Fruit fly (Drosophila melanogaster): ENCODE measurements around the gene prd1.

The prd1 gene

DNA sequence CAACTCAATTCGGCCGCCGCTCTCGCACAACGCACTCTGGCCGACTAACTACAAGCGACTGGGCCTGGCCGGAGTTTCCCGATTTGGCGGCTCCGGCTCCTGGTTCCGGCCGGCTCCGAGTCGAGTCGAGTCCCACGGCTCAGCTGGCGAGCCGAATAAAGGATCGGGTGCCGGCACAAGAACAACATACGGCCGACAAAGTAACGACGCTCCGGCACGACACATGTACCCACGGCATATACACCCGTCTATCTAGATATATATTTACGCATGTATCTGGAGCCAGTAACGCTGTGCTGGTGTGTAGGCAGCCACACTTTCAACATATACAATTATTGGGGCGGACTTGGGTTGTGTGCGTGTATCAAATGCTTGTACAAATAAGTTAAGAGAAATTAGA lies 15.3 kb downstream of the prd1 start:
- no peak for TF ChIP-seq CG13204 (GFP tag; optimal IDR thresholded peaks at IDR 0.05)
- TF ChIP-seq Snoo (tag; optimal IDR thresholded peaks at IDR 0.05), result no peak
- no peak for TF ChIP-seq CG15710 (tag; optimal IDR thresholded peaks at IDR 0.05)
- no peak for TF ChIP-seq CG17806 (tag; optimal IDR thresholded peaks at IDR 0.05)
- TF ChIP-seq CG14655 (GFP tag; optimal IDR thresholded peaks at IDR 0.05), result no peak
- TF ChIP-seq Pif1B (GFP tag; optimal IDR thresholded peaks at IDR 0.05), result no peak
- no peak for TF ChIP-seq D1 (tag; optimal IDR thresholded peaks at IDR 0.05)
- TF ChIP-seq CG10348 (GFP tag; IDR thresholded peaks at IDR 0.05), result no peak
- no peak for TF ChIP-seq CG4496 (GFP tag; IDR thresholded peaks at IDR 0.05)
- TF ChIP-seq rn (GFP tag; IDR thresholded peaks at IDR 0.05), result no peak
- TF ChIP-seq CG32121 (GFP tag; IDR thresholded peaks at IDR 0.05), result no peak
- no peak for TF ChIP-seq CG12605 (GFP tag; IDR thresholded peaks at IDR 0.05)
- TF ChIP-seq fd96Ca (GFP tag; IDR thresholded peaks at IDR 0.05), result no peak
- TF ChIP-seq CG8301 (tag; optimal IDR thresholded peaks at IDR 0.05), result no peak
- TF ChIP-seq gl (tag; optimal IDR thresholded peaks at IDR 0.05), result no peak
- TF ChIP-seq CG34367 (tag; optimal IDR thresholded peaks at IDR 0.05), result no peak
- no peak for TF ChIP-seq CG8159 (tag; optimal IDR thresholded peaks at IDR 0.05)
- no peak for TF ChIP-seq CG9948 (tag; optimal IDR thresholded peaks at IDR 0.05)
- TF ChIP-seq Ets98B (GFP tag; IDR thresholded peaks at IDR 0.05), result no peak
- no peak for TF ChIP-seq EcR (GFP tag; optimal IDR thresholded peaks at IDR 0.05)

DNA sequence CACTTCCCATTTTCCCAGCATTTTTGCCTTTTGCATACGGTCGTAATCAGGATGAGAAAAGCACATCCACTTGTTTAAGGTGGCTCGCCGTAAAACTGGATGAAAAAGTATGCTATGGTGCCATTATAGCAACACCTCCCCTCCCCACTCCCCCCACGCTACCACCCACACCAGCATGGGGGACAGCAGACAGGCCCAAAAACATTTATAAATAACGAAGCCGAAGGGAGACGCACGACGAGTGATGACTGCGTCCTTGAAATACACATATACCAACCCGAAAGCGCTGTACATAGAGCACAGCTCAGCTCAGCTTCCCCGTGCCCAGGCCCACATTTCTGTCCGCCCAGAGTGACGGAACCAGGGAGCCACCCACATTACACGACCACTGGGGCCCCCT lies 16.1 kb downstream of the prd1 start:
- TF ChIP-seq CG8301 (tag; optimal IDR thresholded peaks at IDR 0.05) (no peak), CG32121 (GFP tag; IDR thresholded peaks at IDR 0.05) (no peak), CG8159 (tag; optimal IDR thresholded peaks at IDR 0.05) (no peak), D1 (tag; optimal IDR thresholded peaks at IDR 0.05) (no peak), fd96Ca (GFP tag; IDR thresholded peaks at IDR 0.05) (no peak), rn (GFP tag; IDR thresholded peaks at IDR 0.05) (no peak), CG17806 (tag; optimal IDR thresholded peaks at IDR 0.05) (no peak), CG4496 (GFP tag; IDR thresholded peaks at IDR 0.05) (no peak), CG13204 (GFP tag; optimal IDR thresholded peaks at IDR 0.05) (no peak), CG9948 (tag; optimal IDR thresholded peaks at IDR 0.05) (no peak)

DNA sequence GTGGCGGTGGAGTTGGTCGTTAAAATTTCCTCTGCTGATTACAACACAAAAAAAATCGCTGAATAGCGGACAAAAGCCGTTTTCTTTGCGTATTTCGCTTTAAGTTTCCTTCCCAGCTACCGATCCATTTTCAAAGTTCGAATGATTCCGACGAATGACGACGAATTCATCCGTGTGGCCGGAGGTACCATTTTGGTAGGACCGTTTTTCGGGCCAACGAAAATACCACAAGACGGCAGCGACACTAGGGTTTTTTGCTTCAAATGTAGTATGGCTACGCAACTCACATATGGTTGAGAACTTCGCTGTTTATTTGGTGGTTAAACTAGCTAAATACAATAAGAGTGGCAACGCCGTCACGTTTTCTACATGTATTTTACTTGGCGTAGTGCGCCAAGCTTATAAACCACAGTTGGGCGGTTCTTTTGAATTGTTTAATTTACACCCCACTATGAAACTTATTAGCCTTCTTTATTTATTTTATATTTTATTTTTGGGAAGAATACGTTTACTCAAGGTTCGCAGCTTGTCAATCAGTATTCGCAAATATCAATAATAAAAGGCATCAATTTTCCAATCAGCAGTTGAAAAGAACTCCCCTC lies 22.4 kb downstream of the prd1 start, which contains the start of gene Lk6:
TSS of gene Lk6 (minus strand) at position 179 of the 602 bp plus-strand sequence.
- peak; percentile 18 for TF ChIP-seq Pif1B (GFP tag; optimal IDR thresholded peaks at IDR 0.05)
- TF ChIP-seq CG4496 (GFP tag; IDR thresholded peaks at IDR 0.05), result no peak
- peak; percentile 6 for TF ChIP-seq CG9948 (tag; optimal IDR thresholded peaks at IDR 0.05)
- no peak for TF ChIP-seq EcR (GFP tag; optimal IDR thresholded peaks at IDR 0.05)
- TF ChIP-seq fd96Ca (GFP tag; IDR thresholded peaks at IDR 0.05), result no peak
- TF ChIP-seq Snoo (tag; optimal IDR thresholded peaks at IDR 0.05), result peak; percentile 57
- TF ChIP-seq CG15710 (tag; optimal IDR thresholded peaks at IDR 0.05), result peak; percentile 6
- peak; percentile 24 for TF ChIP-seq CG8301 (tag; optimal IDR thresholded peaks at IDR 0.05)
- no peak for TF ChIP-seq D1 (tag; optimal IDR thresholded peaks at IDR 0.05)
- TF ChIP-seq CG8159 (tag; optimal IDR thresholded peaks at IDR 0.05), result peak; percentile 17
- TF ChIP-seq CG34367 (tag; optimal IDR thresholded peaks at IDR 0.05), result peak; percentile 6
- TF ChIP-seq CG14655 (GFP tag; optimal IDR thresholded peaks at IDR 0.05), result no peak
- TF ChIP-seq CG12605 (GFP tag; IDR thresholded peaks at IDR 0.05), result no peak
- peak; percentile 62 for TF ChIP-seq CG13204 (GFP tag; optimal IDR thresholded peaks at IDR 0.05)
- no peak for TF ChIP-seq Pif1A (GFP tag; optimal IDR thresholded peaks at IDR 0.05)
- TF ChIP-seq gl (tag; optimal IDR thresholded peaks at IDR 0.05), result peak; percentile 31
- TF ChIP-seq CG10348 (GFP tag; IDR thresholded peaks at IDR 0.05), result no peak
- TF ChIP-seq CG17806 (tag; optimal IDR thresholded peaks at IDR 0.05), result no peak
- no peak for TF ChIP-seq rn (GFP tag; IDR thresholded peaks at IDR 0.05)
- no peak for TF ChIP-seq Ets98B (GFP tag; IDR thresholded peaks at IDR 0.05)
- no peak for TF ChIP-seq CG32121 (GFP tag; IDR thresholded peaks at IDR 0.05)

- TF ChIP-seq CG8301 (tag; optimal IDR thresholded peaks at IDR 0.05), result no peak
- TF ChIP-seq gl (tag; optimal IDR thresholded peaks at IDR 0.05), result no peak
- TF ChIP-seq CG32121 (GFP tag; IDR thresholded peaks at IDR 0.05), result no peak
- TF ChIP-seq CG15710 (tag; optimal IDR thresholded peaks at IDR 0.05), result no peak
- peak; percentile 38 for TF ChIP-seq EcR (GFP tag; optimal IDR thresholded peaks at IDR 0.05)
- TF ChIP-seq CG17806 (tag; optimal IDR thresholded peaks at IDR 0.05), result no peak
- no peak for TF ChIP-seq D1 (tag; optimal IDR thresholded peaks at IDR 0.05)
- no peak for TF ChIP-seq CG12605 (GFP tag; IDR thresholded peaks at IDR 0.05)
- TF ChIP-seq CG14655 (GFP tag; optimal IDR thresholded peaks at IDR 0.05), result peak; percentile 17
- TF ChIP-seq CG8159 (tag; optimal IDR thresholded peaks at IDR 0.05), result no peak
- TF ChIP-seq Pif1A (GFP tag; optimal IDR thresholded peaks at IDR 0.05), result no peak
- TF ChIP-seq fd96Ca (GFP tag; IDR thresholded peaks at IDR 0.05), result no peak
- TF ChIP-seq CG13204 (GFP tag; optimal IDR thresholded peaks at IDR 0.05), result peak; percentile 75
Measured at dm6 chr3R:11763494-11764278, 23.1 kb downstream of the prd1 start.

DNA sequence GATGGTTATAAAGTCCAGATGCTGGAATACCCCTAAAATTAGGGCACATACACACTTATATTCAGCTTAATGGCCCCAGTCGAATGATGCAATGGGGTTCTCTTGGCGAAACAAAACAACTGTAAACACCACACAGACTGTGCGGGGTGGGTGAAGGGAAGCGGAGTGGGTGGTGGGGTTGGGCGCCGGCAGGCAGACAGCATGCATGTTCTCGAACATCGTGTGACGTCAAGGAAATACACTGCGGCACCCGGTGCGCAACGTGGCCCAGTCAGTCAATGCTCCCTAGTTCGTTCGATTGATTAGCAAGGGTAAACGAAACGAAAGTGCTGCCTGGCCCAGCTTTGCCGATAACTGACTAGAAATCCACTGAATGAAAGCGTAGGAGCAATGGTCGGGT lies 24.3 kb downstream of the prd1 start:
- TF ChIP-seq EcR (GFP tag; optimal IDR thresholded peaks at IDR 0.05) (peak; percentile 77), gl (tag; optimal IDR thresholded peaks at IDR 0.05) (peak; percentile 19), CG8159 (tag; optimal IDR thresholded peaks at IDR 0.05) (no peak)

- no peak for TF ChIP-seq CG17806 (tag; optimal IDR thresholded peaks at IDR 0.05)
- TF ChIP-seq fd96Ca (GFP tag; IDR thresholded peaks at IDR 0.05), result no peak
- TF ChIP-seq CG13204 (GFP tag; optimal IDR thresholded peaks at IDR 0.05), result no peak
- no peak for TF ChIP-seq Ets98B (GFP tag; IDR thresholded peaks at IDR 0.05)
- TF ChIP-seq CG34367 (tag; optimal IDR thresholded peaks at IDR 0.05), result no peak
- TF ChIP-seq Pif1B (GFP tag; optimal IDR thresholded peaks at IDR 0.05), result no peak
- no peak for TF ChIP-seq CG8301 (tag; optimal IDR thresholded peaks at IDR 0.05)
Measured at dm6 chr3R:11761718-11762117, 25.1 kb downstream of the prd1 start.
